Worm (Caenorhabditis elegans): Measurements from ENCODE around the gene octr-1.

octr-1 gene

DNA sequence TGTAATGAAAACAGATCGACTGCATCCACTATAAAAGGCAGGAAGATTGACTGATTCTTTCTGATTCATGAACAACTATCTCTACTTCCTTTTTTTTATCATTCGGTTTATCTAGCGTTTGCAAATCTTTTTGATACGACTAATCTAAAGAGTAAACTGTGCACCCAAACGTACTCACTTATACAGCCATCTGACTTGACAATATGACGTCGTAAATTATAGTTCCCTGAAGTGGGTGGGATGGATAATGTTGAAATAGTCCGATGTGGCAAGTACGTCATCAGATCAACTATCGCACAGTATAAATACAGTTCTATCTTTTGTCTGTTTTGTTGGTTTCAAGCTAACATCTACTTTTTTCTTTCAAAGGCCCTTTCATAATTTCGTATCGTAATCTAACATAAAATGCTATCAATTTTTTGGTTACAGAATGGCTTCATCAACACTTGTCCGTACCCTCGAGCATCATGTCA is 35.9 kb upstream of the octr-1 start, which contains the start of gene T22B7.3:
Gene T22B7.3 (plus strand): TSS at position 423 of the 473 bp plus-strand sequence.
- TF ChIP-seq skn-1 (tag; optimal IDR thresholded peaks at IDR 0.05) = no peak
- TF ChIP-seq fos-1 (tag; optimal IDR thresholded peaks at IDR 0.05) = no peak
- TF ChIP-seq nhr-85 (tag) = peak; percentile 68
- TF ChIP-seq ceh-90 (tag; optimal IDR thresholded peaks at IDR 0.05) = no peak
- TF ChIP-seq elt-3 (tag; optimal IDR thresholded peaks at IDR 0.05) = peak in 1 of 6 experiments; percentile 75
- TF ChIP-seq dsc-1 (tag; optimal IDR thresholded peaks at IDR 0.05) = no peak
- TF ChIP-seq nhr-47 (tag; optimal IDR thresholded peaks at IDR 0.05) = no peak

DNA sequence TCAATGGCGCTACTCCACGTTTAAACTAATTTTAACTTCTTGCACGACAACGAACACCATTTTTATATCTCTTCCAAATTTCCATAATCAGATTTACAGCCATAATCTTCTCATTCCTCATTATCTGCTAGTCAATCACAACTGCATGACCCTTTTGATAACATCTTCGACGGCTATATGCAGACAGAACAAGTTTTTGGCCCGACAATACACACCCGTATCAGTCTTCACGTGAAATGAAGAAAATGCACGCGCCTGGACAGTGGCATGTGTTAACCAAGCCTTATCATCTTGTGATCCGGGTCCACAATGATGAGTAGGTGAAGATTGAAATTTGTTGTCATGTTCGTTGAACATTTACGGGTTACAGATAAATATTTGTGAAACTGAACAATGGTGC is 34.6 kb upstream of the octr-1 start:
- TF ChIP-seq nhr-71 (tag; optimal IDR thresholded peaks at IDR 0.05) = peak; percentile 50
- TF ChIP-seq snu-23 (GFP tag; optimal IDR thresholded peaks at IDR 0.05) = peak; percentile 44
- peak in 1 of 2 experiments; percentile 84 for TF ChIP-seq mdl-1 (tag; optimal IDR thresholded peaks at IDR 0.05)
- TF ChIP-seq elt-2 (tag; optimal IDR thresholded peaks at IDR 0.05) = no peak
- TF ChIP-seq lin-35 (GFP tag; optimal IDR thresholded peaks at IDR 0.05) = peak in 1 of 2 experiments; percentile 50
- TF ChIP-seq nhr-20 (tag; optimal IDR thresholded peaks at IDR 0.05) = peak; percentile 54
- peak; percentile 79 for TF ChIP-seq nhr-85 (tag)
- TF ChIP-seq lin-14 (GFP tag; optimal IDR thresholded peaks at IDR 0.05) = peak; percentile 52
- no peak for TF ChIP-seq ceh-8 (GFP tag; optimal IDR thresholded peaks at IDR 0.05)
- peak in 3 of 6 experiments; percentile 5 to 73 (median 35) for TF ChIP-seq elt-3 (tag; optimal IDR thresholded peaks at IDR 0.05)
- peak; percentile 49; the same call in 1 of the 2 replicates for TF ChIP-seq grh-1 (GFP tag; IDR thresholded peaks at IDR 0.05)
- TF ChIP-seq isw-1 (GFP tag; IDR thresholded peaks at IDR 0.05) = no peak
- peak; percentile 57 for TF ChIP-seq blmp-1 (tag; optimal IDR thresholded peaks at IDR 0.05)

ce11 chrX:5644112-5644511 is 33.1 kb upstream of the octr-1 start:
- TF ChIP-seq nhr-28 (tag; optimal IDR thresholded peaks at IDR 0.05) (no peak), efl-1 (optimal IDR thresholded peaks at IDR 0.05) (no peak), efl-1 (GFP tag; optimal IDR thresholded peaks at IDR 0.05 in 1 of 2) (peak in 1 of 2 experiments; percentile 71), nhr-85 (tag) (no peak), nhr-84 (tag; optimal IDR thresholded peaks at IDR 0.05) (no peak)

DNA sequence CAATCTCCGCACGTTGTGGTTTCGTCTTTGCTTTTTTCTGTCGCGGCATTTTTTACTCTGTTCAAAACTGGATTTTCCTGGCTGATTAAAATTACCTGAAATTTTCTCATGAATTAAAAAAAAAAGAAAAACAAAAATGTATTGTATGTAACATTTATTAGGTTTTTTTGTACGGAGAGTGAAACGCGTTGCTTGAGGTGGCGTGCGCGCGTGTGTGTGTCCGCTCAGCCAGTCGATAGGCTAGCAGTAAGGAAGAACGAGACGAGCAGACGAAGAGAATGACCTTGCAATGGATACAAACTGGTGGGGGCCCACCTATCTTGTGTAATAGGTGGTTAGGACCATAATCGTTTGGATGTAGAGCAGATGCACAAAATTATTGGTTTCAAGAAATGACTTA is 30.3 kb upstream of the octr-1 start, which contains the start of gene T22B7.4:
Gene T22B7.4 (minus strand): TSS at position 101 of the 400 bp plus-strand sequence.
- TF ChIP-seq tbx-2 (tag; optimal IDR thresholded peaks at IDR 0.05) = no peak
- TF ChIP-seq blmp-1 (tag; optimal IDR thresholded peaks at IDR 0.05) = peak; percentile 17

DNA sequence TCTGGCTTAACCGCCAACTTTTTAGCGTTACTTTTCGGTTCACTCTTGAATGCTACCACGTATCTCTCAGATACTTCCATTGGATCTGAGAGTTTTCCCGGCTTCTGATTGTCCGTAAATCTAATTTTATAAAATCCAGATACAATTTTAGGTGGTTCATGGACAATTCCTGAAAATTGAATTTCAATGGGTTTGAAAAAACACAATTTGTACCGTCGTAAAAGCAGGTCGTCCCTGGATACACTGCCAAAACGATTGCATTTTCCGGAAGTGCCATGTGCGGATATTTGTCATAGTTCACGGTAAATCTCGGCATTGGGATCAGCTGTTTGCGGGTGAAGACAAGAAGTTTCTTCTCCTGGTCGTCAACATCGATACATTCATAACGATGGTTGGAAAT is 28.5 kb upstream of the octr-1 start:
- no peak for TF ChIP-seq vab-15 (tag; optimal IDR thresholded peaks at IDR 0.05)

ce11 chrX:5631626-5632025 is 20.6 kb upstream of the octr-1 start, which contains the start of gene T22B7.8:
TSS of gene T22B7.8 (plus strand) at chrX:5631926.
- TF ChIP-seq skn-1 (tag; optimal IDR thresholded peaks at IDR 0.05) (no peak), aly-2 (tag; optimal IDR thresholded peaks at IDR 0.05) (no peak), grh-1 (GFP tag; IDR thresholded peaks at IDR 0.05) (no peak), nhr-28 (tag; optimal IDR thresholded peaks at IDR 0.05) (no peak), lin-14 (GFP tag; optimal IDR thresholded peaks at IDR 0.05) (no peak), elt-2 (tag; optimal IDR thresholded peaks at IDR 0.05) (peak; percentile 6), nhr-84 (tag; optimal IDR thresholded peaks at IDR 0.05) (no peak), sptf-1 (tag; optimal IDR thresholded peaks at IDR 0.05) (no peak), mep-1 (tag; optimal IDR thresholded peaks at IDR 0.05) (no peak)

ce11 chrX:5631008-5631407 is 20.0 kb upstream of the octr-1 start:
- peak; percentile 15 for TF ChIP-seq nhr-71 (tag; optimal IDR thresholded peaks at IDR 0.05)
- no peak for TF ChIP-seq nhr-20 (tag; optimal IDR thresholded peaks at IDR 0.05)
- TF ChIP-seq ceh-82 (tag; optimal IDR thresholded peaks at IDR 0.05) = no peak
- TF ChIP-seq elt-3 (tag; optimal IDR thresholded peaks at IDR 0.05) = peak in 3 of 6 experiments; percentile 0 to 41 (median 35)
- peak; percentile 28 for TF ChIP-seq nhr-90 (tag; optimal IDR thresholded peaks at IDR 0.05; ENCODE audit: poor library complexity)
- TF ChIP-seq egl-13 (tag; optimal IDR thresholded peaks at IDR 0.05) = no peak
- peak; percentile 14 for TF ChIP-seq blmp-1 (tag; optimal IDR thresholded peaks at IDR 0.05)
- no peak for TF ChIP-seq ceh-88 (GFP tag; IDR thresholded peaks at IDR 0.05)
- no peak for TF ChIP-seq nhr-11 (tag; optimal IDR thresholded peaks at IDR 0.05)
- no peak for TF ChIP-seq unc-130 (tag; optimal IDR thresholded peaks at IDR 0.05)
- TF ChIP-seq C16A3.4 (tag; optimal IDR thresholded peaks at IDR 0.05) = no peak
- no peak for TF ChIP-seq nhr-12 (tag; optimal IDR thresholded peaks at IDR 0.05)
- peak; percentile 17 for TF ChIP-seq lin-14 (GFP tag; optimal IDR thresholded peaks at IDR 0.05)
- TF ChIP-seq lin-35 (GFP tag; optimal IDR thresholded peaks at IDR 0.05) = peak in 1 of 2 experiments; percentile 10
- no peak for TF ChIP-seq fos-1 (tag; optimal IDR thresholded peaks at IDR 0.05)
- TF ChIP-seq grh-1 (GFP tag; IDR thresholded peaks at IDR 0.05) = no peak
- TF ChIP-seq rnt-1 (tag; optimal IDR thresholded peaks at IDR 0.05) = no peak
- peak in 1 of 2 experiments; percentile 12 for TF ChIP-seq lsy-2 (tag; optimal IDR thresholded peaks at IDR 0.05)
- no peak for TF ChIP-seq sox-4 (tag; optimal IDR thresholded peaks at IDR 0.05)
- no peak for TF ChIP-seq F16B12.6 (tag; optimal IDR thresholded peaks at IDR 0.05)
- no peak for TF ChIP-seq mdl-1 (tag; optimal IDR thresholded peaks at IDR 0.05)
- peak; percentile 71 for TF ChIP-seq nhr-85 (tag)

Data from whole organism, L1 larva.